Fruit fly (Drosophila melanogaster) whole organism, pupa: ENCODE measurements around the gene Ack.
A peak's percentile ranks its signal among the peaks of the same experiment; 100 is the strongest.

Experiments used
- CG10348 ChIP-seq: fragments of 200-800 bp; sonication (Bioruptor generic); IDR thresholded peaks from 2 replicates; pipeline ENCODE4 v1.3.6; 2022; ENCODE audit warnings: missing biosample characterization, missing genetic modification characterization
- CG12605 ChIP-seq: fragments of 200-800 bp; sonication (Bioruptor generic); IDR thresholded peaks from 2 replicates; pipeline ENCODE4 v1.3.6; 2022; ENCODE audit warnings: missing biosample characterization, missing genetic modification characterization
- CG13204 ChIP-seq: fragments of 200-800 bp; sonication (Bioruptor generic); optimal IDR thresholded peaks from 2 replicates; lab custom pipeline; 2018; ENCODE audit warnings: missing biosample characterization, mild to moderate bottlenecking, missing genetic modification characterization, moderate library complexity
- CG14655 ChIP-seq: fragments of 200-800 bp; sonication (Bioruptor generic); optimal IDR thresholded peaks from 3 replicates; lab custom pipeline; 2017; ENCODE audit warnings: mild to moderate bottlenecking, missing biosample characterization, missing genetic modification reagents, missing genetic modification characterization
- CG15710 ChIP-seq: fragments of 200-800 bp; sonication (Bioruptor generic); optimal IDR thresholded peaks from 2 replicates; lab custom pipeline; 2018; ENCODE audit warnings: missing biosample characterization, mild to moderate bottlenecking, missing genetic modification characterization, moderate library complexity
- CG17806 ChIP-seq: fragments of 200-800 bp; sonication (Bioruptor generic); optimal IDR thresholded peaks from 2 replicates; lab custom pipeline; 2018; ENCODE audit warnings: missing biosample characterization, mild to moderate bottlenecking, missing genetic modification characterization, moderate library complexity
- CG32121 ChIP-seq: fragments of 200-800 bp; sonication (Bioruptor generic); IDR thresholded peaks from 2 replicates; pipeline ENCODE4 v1.3.6; 2022; ENCODE audit warnings: missing biosample characterization, missing genetic modification characterization
- CG34367 ChIP-seq: fragments of 200-800 bp; sonication (Bioruptor generic); optimal IDR thresholded peaks from 2 replicates; lab custom pipeline; 2018; ENCODE audit warnings: missing biosample characterization, mild to moderate bottlenecking, missing genetic modification characterization
- CG4496 ChIP-seq: fragments of 200-800 bp; sonication (Bioruptor generic); IDR thresholded peaks from 3 replicates; pipeline ENCODE4 v1.3.6; 2022; ENCODE audit warnings: missing biosample characterization, missing genetic modification characterization
- CG8159 ChIP-seq: fragments of 200-800 bp; sonication (Bioruptor generic); optimal IDR thresholded peaks from 3 replicates; lab custom pipeline; 2018; ENCODE audit warnings: missing biosample characterization, mild to moderate bottlenecking, missing genetic modification characterization, moderate library complexity
- CG8301 ChIP-seq: fragments of 200-800 bp; sonication (Bioruptor generic); optimal IDR thresholded peaks from 2 replicates; lab custom pipeline; 2018; ENCODE audit warnings: missing biosample characterization, mild to moderate bottlenecking, missing genetic modification characterization
- CG9948 ChIP-seq: fragments of 200-800 bp; sonication (Bioruptor generic); optimal IDR thresholded peaks from 2 replicates; lab custom pipeline; 2018; ENCODE audit warnings: missing biosample characterization, mild to moderate bottlenecking, missing genetic modification characterization, moderate library complexity
- D1 ChIP-seq: fragments of 200-800 bp; sonication (Bioruptor generic); optimal IDR thresholded peaks from 2 replicates; lab custom pipeline; 2018; ENCODE audit warnings: missing biosample characterization, mild to moderate bottlenecking, missing genetic modification characterization, moderate library complexity
- EcR ChIP-seq: fragments of 200-800 bp; sonication (Bioruptor generic); optimal IDR thresholded peaks from 3 replicates; lab custom pipeline; 2019; ENCODE audit warnings: missing biosample characterization, missing genetic modification characterization, mild to moderate bottlenecking, moderate library complexity, missing genetic modification reagents
- Ets98B ChIP-seq: fragments of 200-800 bp; sonication (Bioruptor generic); IDR thresholded peaks from 2 replicates; pipeline ENCODE4 v1.3.6; 2022; ENCODE audit warnings: missing biosample characterization, missing genetic modification characterization
- Pif1A ChIP-seq: fragments of 200-800 bp; sonication (Bioruptor generic); optimal IDR thresholded peaks from 3 replicates; lab custom pipeline; 2016; ENCODE audit warnings: missing biosample characterization, missing genetic modification characterization
- Pif1B ChIP-seq: fragments of 200-800 bp; sonication (Bioruptor generic); optimal IDR thresholded peaks from 3 replicates; lab custom pipeline; 2016; ENCODE audit warnings: missing biosample characterization, missing genetic modification characterization
- Snoo ChIP-seq: fragments of 200-800 bp; sonication (Bioruptor generic); optimal IDR thresholded peaks from 3 replicates; lab custom pipeline; 2017; ENCODE audit warnings: missing biosample characterization, mild to moderate bottlenecking, missing genetic modification characterization, inconsistent platforms
- fd96Ca ChIP-seq: fragments of 200-800 bp; sonication (Bioruptor generic); IDR thresholded peaks from 3 replicates; pipeline ENCODE4 v1.3.6; 2022; ENCODE audit warnings: missing biosample characterization, missing genetic modification characterization
- gl ChIP-seq: fragments of 200-800 bp; sonication (Bioruptor generic); optimal IDR thresholded peaks from 2 replicates; lab custom pipeline; 2018; ENCODE audit warnings: missing biosample characterization, mild to moderate bottlenecking, missing genetic modification characterization
- rn ChIP-seq: fragments of 200-800 bp; sonication (Bioruptor generic); IDR thresholded peaks from 2 replicates; pipeline ENCODE4 v1.3.6; 2022; ENCODE audit warnings: missing biosample characterization, missing genetic modification characterization

Gene Ack

DNA sequence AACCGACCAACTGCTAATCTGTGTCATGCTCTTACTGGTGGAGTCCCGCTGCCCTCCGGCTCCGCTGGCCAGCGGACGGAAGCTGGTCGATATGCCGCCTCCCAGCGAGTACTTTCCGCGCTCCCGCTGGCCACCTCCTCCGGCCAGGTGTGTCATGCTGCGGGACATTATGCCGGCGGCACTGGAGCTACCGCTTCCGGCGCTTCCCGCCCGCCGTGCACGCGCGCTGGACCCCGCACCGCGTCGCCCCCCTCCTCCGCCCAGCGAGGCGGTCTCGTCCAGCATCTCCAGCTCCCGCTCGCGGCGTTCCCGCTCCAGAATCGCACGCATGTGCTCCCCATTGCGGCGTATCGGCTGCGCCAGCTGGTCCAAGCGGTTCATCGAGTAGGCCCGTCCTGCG, 20.6 kb downstream of the Ack start:
- no peak for TF ChIP-seq D1
- no peak for TF ChIP-seq rn
- no peak for TF ChIP-seq CG34367
- TF ChIP-seq CG12605 = no peak
- no peak for TF ChIP-seq CG14655 (GFP tag; lab: Kevin White, UChicago)
- TF ChIP-seq Snoo (tag; lab: Kevin White, UChicago) = no peak

DNA sequence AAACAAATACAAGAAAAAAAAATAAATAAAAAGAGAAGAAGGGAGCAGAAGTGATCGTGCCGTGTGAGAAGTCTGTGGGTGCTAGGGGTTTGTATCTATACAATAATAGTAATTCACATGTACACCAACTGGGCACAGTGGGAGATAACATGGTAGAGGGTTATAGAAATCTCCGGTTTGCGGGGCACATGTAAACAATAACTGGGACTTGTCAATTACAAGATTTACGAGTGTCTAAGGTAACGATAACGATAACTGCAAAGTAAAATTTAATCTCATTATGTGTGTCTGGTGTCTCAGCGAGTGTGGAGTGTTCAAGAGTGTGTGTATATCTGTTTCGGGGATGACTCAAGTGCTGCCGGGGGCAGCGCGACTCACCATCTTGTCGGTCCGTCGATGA, 22.8 kb downstream of the Ack start:
- no peak for TF ChIP-seq CG13204 (GFP tag; lab: Kevin White, UChicago)
- TF ChIP-seq CG9948 (tag; lab: Kevin White, UChicago) = no peak

DNA sequence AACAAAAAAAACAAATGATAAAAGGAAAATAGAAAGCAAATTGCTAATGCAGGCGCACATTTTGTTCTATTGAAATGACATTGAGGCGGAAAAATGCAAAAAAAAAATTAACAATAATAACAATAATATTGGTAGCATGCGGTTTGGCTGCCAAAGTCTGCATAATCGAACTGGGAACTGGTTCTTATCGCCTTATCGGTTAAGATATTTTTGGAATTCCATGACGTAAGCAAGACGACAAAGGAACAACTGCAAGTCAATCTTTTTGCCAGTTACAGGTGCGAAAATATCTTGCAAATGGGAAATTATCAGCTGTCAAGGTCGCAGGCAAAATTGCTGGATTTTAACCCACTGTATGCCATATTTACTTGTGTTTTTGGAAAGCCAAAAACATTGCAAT, 24.6 kb downstream of the Ack start:
- no peak for TF ChIP-seq fd96Ca (GFP tag; lab: Robert Waterston, UW)
- TF ChIP-seq CG34367 = no peak
- TF ChIP-seq CG10348 = no peak
- TF ChIP-seq rn = no peak
- no peak for TF ChIP-seq CG12605
- TF ChIP-seq CG15710 = no peak
- no peak for TF ChIP-seq CG14655 (GFP tag; lab: Kevin White, UChicago)
- TF ChIP-seq Pif1A (GFP tag; lab: Kevin White, UChicago) = no peak
- no peak for TF ChIP-seq Snoo (tag; lab: Kevin White, UChicago)
- no peak for TF ChIP-seq CG4496 (GFP tag; lab: Robert Waterston, UW)
- TF ChIP-seq CG9948 (tag; lab: Kevin White, UChicago) = no peak
- TF ChIP-seq CG8159 (tag; lab: Kevin White, UChicago) = no peak
- no peak for TF ChIP-seq CG32121
- no peak for TF ChIP-seq Pif1B (GFP tag; lab: Kevin White, UChicago)

DNA sequence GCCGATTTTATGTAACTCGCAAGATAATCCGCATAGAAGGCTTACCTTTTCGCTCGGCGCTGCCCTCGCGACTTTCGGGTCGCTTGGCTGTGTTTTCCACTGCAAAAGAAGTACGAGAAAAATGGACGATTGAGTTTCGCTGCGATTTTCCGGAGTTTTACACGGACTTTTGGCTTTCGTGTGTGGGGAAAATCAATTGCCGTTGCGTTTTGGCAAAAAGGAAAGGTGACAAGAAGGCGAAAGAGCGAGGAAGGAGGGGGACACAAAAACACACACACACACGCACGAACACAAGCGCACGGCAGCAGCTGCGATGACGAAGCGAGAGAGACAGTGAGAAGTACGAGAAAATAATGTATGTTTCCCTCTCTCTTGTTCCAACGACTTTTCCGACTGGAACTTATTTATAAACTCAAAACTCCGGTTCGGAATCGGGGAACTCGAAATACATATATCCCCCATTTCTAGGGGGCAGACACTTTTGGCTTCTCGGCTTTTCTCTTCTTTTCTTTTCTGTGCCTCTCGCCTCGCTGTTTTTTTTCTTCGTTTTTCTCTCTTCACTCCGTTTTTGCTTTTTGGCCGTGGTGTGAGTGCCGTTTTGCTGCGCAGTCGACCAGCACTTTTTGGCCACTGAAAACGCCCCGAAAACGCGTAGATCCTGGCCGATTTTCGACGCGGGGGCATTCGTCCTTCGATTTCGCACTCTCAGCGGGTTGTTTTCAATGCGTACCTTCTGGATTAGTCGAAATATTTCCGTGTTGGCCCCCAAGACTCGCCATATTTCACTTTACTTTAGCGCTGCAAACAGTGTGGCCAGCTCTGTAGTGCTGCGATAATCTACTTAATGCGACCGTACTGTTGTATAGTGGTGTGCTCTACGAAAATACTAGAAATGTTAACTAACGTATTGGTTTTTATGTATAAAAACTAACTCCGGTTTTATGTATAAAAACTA, 26.0 kb downstream of the Ack start, which contains the start of gene ens:
Gene ens, minus strand, starts transcription at position 827 of the 955 bp plus-strand sequence.
- TF ChIP-seq Pif1B (GFP tag; lab: Kevin White, UChicago) = no peak
- no peak for TF ChIP-seq Pif1A (GFP tag; lab: Kevin White, UChicago)
- TF ChIP-seq CG4496 (GFP tag; lab: Robert Waterston, UW) = no peak
- TF ChIP-seq CG8159 (tag; lab: Kevin White, UChicago) = no peak
- TF ChIP-seq fd96Ca (GFP tag; lab: Robert Waterston, UW) = no peak
- TF ChIP-seq D1 = no peak
- TF ChIP-seq EcR (GFP tag; lab: Kevin White, UChicago) = peak; percentile 14
- TF ChIP-seq CG15710 = peak; percentile 15
- no peak for TF ChIP-seq CG10348
- no peak for TF ChIP-seq CG13204 (GFP tag; lab: Kevin White, UChicago)
- TF ChIP-seq CG9948 (tag; lab: Kevin White, UChicago) = no peak
- no peak for TF ChIP-seq rn
- TF ChIP-seq CG32121 = peak; percentile 40
- no peak for TF ChIP-seq CG14655 (GFP tag; lab: Kevin White, UChicago)
- TF ChIP-seq Snoo (tag; lab: Kevin White, UChicago) = peak; percentile 20
- TF ChIP-seq CG12605 = peak; percentile 17; the same call in 1 of the 2 replicates
- TF ChIP-seq CG8301 (tag; lab: Kevin White, UChicago) = no peak
- TF ChIP-seq CG34367 = peak; percentile 2
- TF ChIP-seq gl = peak; percentile 31
- no peak for TF ChIP-seq CG17806
- TF ChIP-seq Ets98B (GFP tag; lab: Robert Waterston, UW) = no peak
- TF ChIP-seq, all 21 proteins: peak for 7

DNA sequence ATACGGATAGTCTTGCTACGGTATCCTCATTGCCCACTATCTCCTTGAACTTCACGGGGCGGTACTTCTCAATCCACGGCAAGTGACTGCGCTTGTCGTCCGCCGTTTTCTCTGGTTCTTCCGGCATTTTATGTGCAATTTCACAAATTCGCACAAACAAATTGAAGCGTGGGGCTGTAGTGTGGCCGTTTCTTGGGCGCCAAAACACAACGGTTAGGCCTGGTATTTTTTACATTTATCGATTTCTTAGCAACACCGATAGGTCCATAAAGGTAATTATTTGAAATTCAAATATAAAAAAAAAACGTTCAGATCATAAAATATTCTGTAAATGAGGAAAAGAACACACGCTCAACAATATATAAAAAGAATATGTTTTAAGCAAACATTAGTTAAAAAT, 27.9 kb downstream of the Ack start, which contains the start of gene RfC4:
Gene RfC4, minus strand, starts transcription at position 182 of the 400 bp plus-strand sequence.
- TF ChIP-seq CG9948 (tag; lab: Kevin White, UChicago) (no peak), Pif1A (GFP tag; lab: Kevin White, UChicago) (no peak), Ets98B (GFP tag; lab: Robert Waterston, UW) (no peak), Snoo (tag; lab: Kevin White, UChicago) (no peak)

DNA sequence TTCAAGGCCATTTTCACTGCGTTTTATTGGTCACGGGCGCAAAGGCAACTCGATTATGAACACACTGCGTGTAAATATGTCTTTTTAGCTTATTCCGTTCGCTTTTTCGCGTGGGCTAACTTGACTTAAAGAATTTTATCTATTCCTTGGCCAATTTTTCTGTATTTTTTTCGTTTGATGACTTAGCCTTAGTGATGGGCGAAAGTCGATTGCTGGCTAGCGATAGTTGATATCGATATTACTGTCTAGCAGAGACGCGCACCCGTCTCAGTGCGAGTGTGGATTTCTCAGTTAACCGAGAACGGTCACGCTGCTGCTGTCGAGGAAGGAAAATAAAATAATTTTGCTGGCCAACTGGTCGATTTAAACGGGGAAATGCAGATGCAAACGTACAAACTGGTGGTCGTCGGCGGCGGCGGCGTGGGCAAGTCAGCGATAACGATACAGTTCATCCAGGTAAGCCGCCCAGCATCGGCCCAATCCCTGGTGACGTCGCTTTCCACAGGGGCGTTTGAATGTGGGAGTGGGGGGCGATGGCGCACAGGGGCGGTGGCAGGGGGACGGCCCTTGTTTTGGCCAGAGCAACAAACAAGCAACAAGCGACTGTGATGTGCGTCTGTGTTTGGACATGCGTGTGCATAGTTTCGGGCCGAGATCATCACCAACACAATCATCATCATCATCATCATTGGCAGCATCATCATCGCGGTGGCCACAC, 31.0 kb downstream of the Ack start, which contains the start of the genes Rop and Ras64B:
Gene Rop, minus strand, starts transcription at position 193 of the 718 bp plus-strand sequence.
Gene Ras64B, plus strand, starts transcription at position 273 of the 718 bp plus-strand sequence.
- peak; percentile 1 for TF ChIP-seq CG15710
- no peak for TF ChIP-seq CG32121
- no peak for TF ChIP-seq CG4496 (GFP tag; lab: Robert Waterston, UW)
- TF ChIP-seq Ets98B (GFP tag; lab: Robert Waterston, UW) = peak; percentile 23; the same call in 1 of the 2 replicates
- TF ChIP-seq EcR (GFP tag; lab: Kevin White, UChicago) = peak; percentile 57
